Worm (Caenorhabditis elegans): Measurements from ENCODE around the gene cpr-1.

Gene cpr-1

DNA sequence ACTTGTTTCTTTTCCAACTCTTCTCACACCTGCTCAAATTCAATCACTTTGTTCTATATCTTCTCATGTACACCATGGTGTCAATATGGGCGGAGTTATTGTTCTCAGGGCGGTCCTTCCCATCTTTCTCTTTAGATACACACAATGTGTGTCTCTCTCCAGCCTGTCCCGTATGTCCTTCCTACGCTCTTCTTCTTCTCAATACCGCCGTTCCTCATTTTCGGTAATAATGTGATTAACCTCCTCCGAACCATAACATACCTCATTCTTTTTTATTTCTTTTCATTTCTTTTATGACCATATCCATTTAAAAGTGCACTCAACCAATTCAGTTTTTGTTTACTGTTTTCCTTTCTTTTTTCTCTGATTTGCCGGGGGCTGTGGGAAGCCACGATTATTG, 19.7 kb upstream of the cpr-1 start:
- TF ChIP-seq flt-1 (GFP tag; IDR thresholded peaks at IDR 0.05) (peak; percentile 39; the same call in 1 of the 2 replicates), ztf-23 (GFP tag; IDR thresholded peaks at IDR 0.05) (no peak), T22C8.4 (GFP tag; IDR thresholded peaks at IDR 0.05) (no peak), med-1 (GFP tag; optimal IDR thresholded peaks at IDR 0.05; ENCODE audit: insufficient read depth) (no peak)

DNA sequence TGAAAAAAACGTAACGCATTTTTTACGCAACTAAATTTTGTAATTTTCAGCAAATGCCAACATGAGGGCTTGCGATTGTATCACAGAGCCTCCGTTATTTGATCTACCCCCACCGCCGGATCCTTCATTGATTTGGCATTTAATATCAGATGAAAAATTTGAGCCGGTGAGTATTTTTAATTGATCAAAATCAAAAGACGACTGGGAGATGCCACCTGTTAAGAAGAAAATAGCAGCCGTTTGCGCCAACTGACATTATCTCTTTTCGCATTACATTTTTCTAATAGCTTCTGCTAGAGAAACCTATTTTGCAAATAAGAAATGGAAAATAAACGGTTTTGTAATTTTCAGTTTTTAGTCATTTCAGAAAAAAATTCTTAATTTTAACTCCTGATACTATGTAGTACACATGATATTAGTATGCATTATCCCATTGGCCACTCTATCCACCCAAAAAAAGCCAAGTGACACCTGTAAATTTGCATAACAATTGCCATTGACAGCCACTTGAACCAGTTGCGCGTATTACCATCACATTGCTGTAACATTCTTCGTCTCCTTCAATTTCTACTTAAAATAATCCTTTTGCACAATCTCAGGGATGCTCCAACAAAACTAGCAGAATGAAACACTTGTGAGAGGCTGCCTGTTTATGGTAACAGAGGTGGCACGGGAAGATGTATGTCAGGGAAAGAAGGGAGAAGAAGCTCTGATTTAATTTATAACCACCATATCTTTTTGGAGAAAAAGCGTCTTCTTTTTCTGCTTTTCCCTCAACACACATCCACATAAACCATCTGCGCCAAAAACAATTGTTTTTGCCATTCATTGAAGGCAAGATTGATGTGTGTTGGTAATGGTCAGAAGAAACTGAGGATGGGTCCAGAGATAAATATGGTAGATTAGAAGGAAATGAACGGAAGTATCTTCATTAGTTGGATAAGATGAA, 16.7 kb upstream of the cpr-1 start, which contains the start of gene F58H1.5:
Gene F58H1.5, plus strand, starts transcription at position 51 of the 949 bp plus-strand sequence.
- no peak for TF ChIP-seq ztf-29 (GFP tag; IDR thresholded peaks at IDR 0.05)
- TF ChIP-seq ztf-23 (GFP tag; IDR thresholded peaks at IDR 0.05) = no peak
- TF ChIP-seq tab-1 (GFP tag; IDR thresholded peaks at IDR 0.05) = no peak
- no peak for TF ChIP-seq cog-1 (tag; optimal IDR thresholded peaks at IDR 0.05)
- no peak for TF ChIP-seq klf-2 (GFP tag; conservative IDR thresholded peaks at IDR 0.05)
- no peak for TF ChIP-seq flt-1 (GFP tag; IDR thresholded peaks at IDR 0.05)
- no peak for TF ChIP-seq T22C8.4 (GFP tag; IDR thresholded peaks at IDR 0.05)
- TF ChIP-seq ref-1 (GFP tag; conservative IDR thresholded peaks at IDR 0.05) = no peak
- no peak for TF ChIP-seq med-1 (GFP tag; optimal IDR thresholded peaks at IDR 0.05; ENCODE audit: insufficient read depth)

DNA sequence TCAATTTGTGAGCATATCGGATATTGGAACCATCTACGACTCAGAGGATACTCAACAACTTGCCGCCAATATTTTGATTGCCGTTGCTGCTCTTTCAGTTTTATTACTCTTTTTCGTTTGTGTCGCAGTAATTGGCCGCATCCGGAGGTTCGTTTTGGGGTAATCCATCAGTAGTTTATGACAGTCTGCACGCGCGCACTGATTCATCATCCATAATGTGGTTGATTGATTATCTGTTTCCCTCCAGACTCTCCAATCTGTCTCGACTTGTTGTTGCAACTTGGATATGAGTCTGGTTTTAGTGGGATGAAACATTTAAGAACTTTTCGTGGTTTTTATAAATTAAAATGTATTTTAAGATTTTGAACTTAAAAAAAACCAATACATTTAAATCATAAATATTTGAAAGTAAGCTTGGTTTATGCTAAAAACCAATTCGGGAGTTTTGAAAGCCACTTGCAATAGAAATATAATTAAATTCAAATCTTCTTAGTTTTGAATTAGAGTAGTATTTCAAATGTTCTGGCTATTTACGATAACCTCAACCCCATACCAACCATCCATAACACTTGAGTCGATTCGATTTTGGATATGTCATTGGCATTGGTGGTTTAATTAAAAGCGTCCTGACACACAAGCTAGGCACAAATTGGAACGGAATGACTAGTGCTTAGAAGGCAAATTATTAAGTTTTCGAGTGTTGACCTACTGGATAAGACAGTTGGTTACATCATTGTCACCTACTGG, 15.1 kb upstream of the cpr-1 start:
- no peak for TF ChIP-seq tab-1 (GFP tag; IDR thresholded peaks at IDR 0.05)
- TF ChIP-seq ztf-23 (GFP tag; IDR thresholded peaks at IDR 0.05) = no peak
- no peak for TF ChIP-seq ztf-29 (GFP tag; IDR thresholded peaks at IDR 0.05)

- no peak for TF ChIP-seq ref-1 (GFP tag; conservative IDR thresholded peaks at IDR 0.05)
- TF ChIP-seq ztf-23 (GFP tag; IDR thresholded peaks at IDR 0.05) = no peak
- no peak for TF ChIP-seq cog-1 (tag; optimal IDR thresholded peaks at IDR 0.05)
- no peak for TF ChIP-seq tab-1 (GFP tag; IDR thresholded peaks at IDR 0.05)
- no peak for TF ChIP-seq T22C8.4 (GFP tag; IDR thresholded peaks at IDR 0.05)
- TF ChIP-seq med-1 (GFP tag; optimal IDR thresholded peaks at IDR 0.05; ENCODE audit: insufficient read depth) = no peak
- TF ChIP-seq ztf-29 (GFP tag; IDR thresholded peaks at IDR 0.05) = no peak
- no peak for TF ChIP-seq flt-1 (GFP tag; IDR thresholded peaks at IDR 0.05)
- TF ChIP-seq klf-2 (GFP tag; conservative IDR thresholded peaks at IDR 0.05) = no peak
Measured at ce11 chrV:11960831-11961190, 14.5 kb upstream of the cpr-1 start.

- no peak for TF ChIP-seq flt-1 (GFP tag; IDR thresholded peaks at IDR 0.05)
Measured at ce11 chrV:11964723-11965122, 10.6 kb upstream of the cpr-1 start, which contains the start of gene F58H1.7. Gene F58H1.7, minus strand, starts transcription at chrV:11964823.

DNA sequence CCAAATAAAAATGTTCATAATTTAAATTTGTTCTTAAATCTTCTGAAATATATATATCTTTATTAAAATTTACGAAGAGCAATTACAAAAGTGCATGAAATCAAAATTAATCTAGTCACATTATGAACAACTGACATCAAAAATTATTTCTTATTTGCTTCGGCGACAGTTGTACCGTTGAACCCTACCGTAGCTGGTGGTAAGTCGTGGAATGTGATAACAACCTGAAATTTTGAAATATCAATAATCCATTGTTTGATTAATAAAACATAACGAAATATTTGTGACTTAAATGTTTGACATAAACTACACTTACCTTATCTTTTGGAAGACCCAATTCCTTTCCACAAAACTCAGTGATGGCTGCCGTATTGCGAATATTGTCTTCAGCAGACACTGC, 1.4 kb downstream of the cpr-1 start:
- TF ChIP-seq tab-1 (GFP tag; IDR thresholded peaks at IDR 0.05) = no peak
- TF ChIP-seq ztf-23 (GFP tag; IDR thresholded peaks at IDR 0.05) = no peak
- no peak for TF ChIP-seq T22C8.4 (GFP tag; IDR thresholded peaks at IDR 0.05)
- TF ChIP-seq klf-2 (GFP tag; conservative IDR thresholded peaks at IDR 0.05) = no peak
- no peak for TF ChIP-seq flt-1 (GFP tag; IDR thresholded peaks at IDR 0.05)
- TF ChIP-seq cog-1 (tag; optimal IDR thresholded peaks at IDR 0.05) = no peak
- TF ChIP-seq ref-1 (GFP tag; conservative IDR thresholded peaks at IDR 0.05) = no peak

ce11 chrV:11978179-11978578, 2.8 kb downstream of the cpr-1 start, which contains the start of gene mif-2:
Gene mif-2, minus strand, starts transcription at chrV:11978459.
- TF ChIP-seq tab-1 (GFP tag; IDR thresholded peaks at IDR 0.05) (no peak), flt-1 (GFP tag; IDR thresholded peaks at IDR 0.05) (no peak), T22C8.4 (GFP tag; IDR thresholded peaks at IDR 0.05) (no peak), ztf-23 (GFP tag; IDR thresholded peaks at IDR 0.05) (no peak), klf-2 (GFP tag; conservative IDR thresholded peaks at IDR 0.05) (no peak), ztf-29 (GFP tag; IDR thresholded peaks at IDR 0.05) (no peak), cog-1 (tag; optimal IDR thresholded peaks at IDR 0.05) (no peak), med-1 (GFP tag; optimal IDR thresholded peaks at IDR 0.05; ENCODE audit: insufficient read depth) (no peak), ref-1 (GFP tag; conservative IDR thresholded peaks at IDR 0.05) (no peak)

DNA sequence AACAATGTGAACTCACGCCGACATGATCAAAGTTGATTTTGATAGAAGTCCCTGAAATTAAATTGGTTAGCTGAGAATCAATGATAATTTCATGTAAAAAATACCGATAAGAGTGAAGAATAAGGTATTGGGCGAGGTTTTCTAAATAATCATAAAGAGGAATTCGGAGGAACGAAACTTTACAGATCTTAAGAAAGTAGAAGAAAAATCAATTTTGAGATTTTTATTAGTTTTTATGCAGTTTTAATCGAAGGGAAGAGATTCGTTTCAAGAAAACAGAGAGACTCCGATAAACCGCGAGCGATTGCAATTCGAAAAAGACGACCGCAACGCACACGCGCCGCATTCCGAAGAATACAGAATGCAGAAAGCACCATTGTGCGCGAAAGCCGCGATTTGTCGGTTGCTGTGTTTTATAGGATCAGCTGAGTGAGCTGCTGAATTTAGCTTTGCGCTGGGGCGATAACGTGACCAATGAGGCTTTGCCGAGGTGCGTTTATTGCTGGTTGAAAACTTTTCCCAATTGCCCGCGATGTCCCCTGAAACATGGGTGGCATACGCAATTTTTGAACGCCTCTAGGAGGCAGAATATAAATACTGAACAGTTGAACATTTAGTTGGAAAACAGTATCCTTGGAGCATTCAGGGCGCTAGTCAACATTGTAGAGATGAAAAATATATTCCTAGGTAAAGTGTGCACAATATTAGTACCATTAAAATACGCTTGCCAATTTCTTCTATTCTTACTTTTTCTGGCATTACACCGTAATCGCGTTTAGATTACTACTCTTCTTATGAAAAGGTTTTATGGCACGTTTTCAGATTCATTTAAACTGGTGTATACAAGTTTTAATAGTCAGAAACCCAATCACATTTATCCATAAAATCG, 4.6 kb downstream of the cpr-1 start, which contains the start of gene snr-4:
Gene snr-4, minus strand, starts transcription at position 51 of the 889 bp plus-strand sequence.
- TF ChIP-seq ztf-29 (GFP tag; IDR thresholded peaks at IDR 0.05) (peak; percentile 94), cog-1 (tag; optimal IDR thresholded peaks at IDR 0.05) (peak; percentile 28), med-1 (GFP tag; optimal IDR thresholded peaks at IDR 0.05; ENCODE audit: insufficient read depth) (no peak), T22C8.4 (GFP tag; IDR thresholded peaks at IDR 0.05) (no peak), ref-1 (GFP tag; conservative IDR thresholded peaks at IDR 0.05) (peak; percentile 41; the same call in 1 of the 2 replicates), ztf-23 (GFP tag; IDR thresholded peaks at IDR 0.05) (peak; percentile 75; the same call in 1 of the 2 replicates), tab-1 (GFP tag; IDR thresholded peaks at IDR 0.05) (0 out of 2 replicates have a peak, but pooled peaks have one; percentile 72), flt-1 (GFP tag; IDR thresholded peaks at IDR 0.05) (peak; percentile 87)

- TF ChIP-seq T22C8.4 (GFP tag; IDR thresholded peaks at IDR 0.05) = no peak
- TF ChIP-seq flt-1 (GFP tag; IDR thresholded peaks at IDR 0.05) = 0 out of 2 replicates have a peak, but pooled peaks have one; percentile 26
Measured at ce11 chrV:11982309-11982708, 7.0 kb downstream of the cpr-1 start, which contains the start of gene rpt-1. Gene rpt-1, minus strand, starts transcription at chrV:11982397.

All from whole organism, midembryonic.